Worm (Caenorhabditis elegans): Measurements from ENCODE around the gene K11D12.6.
A peak's percentile ranks its signal among the peaks of the same experiment; 100 is the strongest.

The K11D12.6 gene

ce11 chrV:5072082-5072481 lies 37.1 kb upstream of the K11D12.6 start, which contains the start of gene Y58A7A.2:
Gene Y58A7A.2 (minus strand): TSS chrV:5072182.
- no peak for TF ChIP-seq mdl-1 (tag; optimal IDR thresholded peaks at IDR 0.05)
- TF ChIP-seq ama-1 (optimal IDR thresholded peaks at IDR 0.05) = no peak
- TF ChIP-seq ztf-1 (GFP tag; conservative IDR thresholded peaks at IDR 0.05) = no peak
- TF ChIP-seq nhr-11 (tag; optimal IDR thresholded peaks at IDR 0.05) = no peak
- TF ChIP-seq nhr-237 (tag; optimal IDR thresholded peaks at IDR 0.05) = no peak
- TF ChIP-seq unc-39 (tag; optimal IDR thresholded peaks at IDR 0.05) = no peak
- TF ChIP-seq aly-2 (tag; optimal IDR thresholded peaks at IDR 0.05) = no peak
- TF ChIP-seq nhr-77 (tag; optimal IDR thresholded peaks at IDR 0.05) = no peak
- TF ChIP-seq ZK546.5 (tag; optimal IDR thresholded peaks at IDR 0.05) = no peak
- TF ChIP-seq sma-3 (GFP tag; optimal IDR thresholded peaks at IDR 0.05) = no peak
- no peak for TF ChIP-seq Y55F3AM.14 (GFP tag; optimal IDR thresholded peaks at IDR 0.05)
- no peak for TF ChIP-seq peb-1 (tag; optimal IDR thresholded peaks at IDR 0.05)
- no peak for TF ChIP-seq dmd-4 (tag; optimal IDR thresholded peaks at IDR 0.05)
- no peak for TF ChIP-seq elt-3 (tag; optimal IDR thresholded peaks at IDR 0.05)
- no peak for TF ChIP-seq nhr-6 (tag; optimal IDR thresholded peaks at IDR 0.05)
- no peak for TF ChIP-seq ceh-16 (tag; optimal IDR thresholded peaks at IDR 0.05)
- TF ChIP-seq sma-9 (GFP tag; optimal IDR thresholded peaks at IDR 0.05) = no peak
- no peak for TF ChIP-seq sma-9 (tag; optimal IDR thresholded peaks at IDR 0.05)

ce11 chrV:5069440-5069839 lies 34.5 kb upstream of the K11D12.6 start, which contains the start of gene Y58A7A.1:
Gene Y58A7A.1 (minus strand): TSS chrV:5069540.
- no peak for TF ChIP-seq nhr-21 (tag; optimal IDR thresholded peaks at IDR 0.05)
- no peak for TF ChIP-seq unc-55 (GFP tag; optimal IDR thresholded peaks at IDR 0.05)

ce11 chrV:5067390-5067789 lies 32.4 kb upstream of the K11D12.6 start:
- TF ChIP-seq fos-1 (tag; optimal IDR thresholded peaks at IDR 0.05) (peak; percentile 86), blmp-1 (tag; optimal IDR thresholded peaks at IDR 0.05; ENCODE audit: insufficient read depth) (no peak), crh-2 (tag; optimal IDR thresholded peaks at IDR 0.05) (peak; percentile 58)

- TF ChIP-seq ama-1 (optimal IDR thresholded peaks at IDR 0.05) (peak; percentile 68), dmd-4 (tag; optimal IDR thresholded peaks at IDR 0.05) (no peak), mbf-1 (tag; optimal IDR thresholded peaks at IDR 0.05) (no peak), unc-62 (GFP tag; optimal IDR thresholded peaks at IDR 0.05) (no peak), nhr-12 (tag; optimal IDR thresholded peaks at IDR 0.05) (no peak), crh-2 (tag; optimal IDR thresholded peaks at IDR 0.05) (peak; percentile 44), lsy-2 (tag; optimal IDR thresholded peaks at IDR 0.05) (peak; percentile 17 to 71), zag-1 (tag; optimal IDR thresholded peaks at IDR 0.05) (peak; percentile 40), lin-11 (tag; optimal IDR thresholded peaks at IDR 0.05) (peak; percentile 6), ztf-11 (tag; optimal IDR thresholded peaks at IDR 0.05) (no peak), nhr-21 (tag; optimal IDR thresholded peaks at IDR 0.05) (peak; percentile 46), peb-1 (tag; optimal IDR thresholded peaks at IDR 0.05) (no peak), nhr-237 (tag; optimal IDR thresholded peaks at IDR 0.05) (no peak), ZK546.5 (tag; optimal IDR thresholded peaks at IDR 0.05) (no peak), lin-13 (GFP tag; optimal IDR thresholded peaks at IDR 0.05) (peak; percentile 20), nhr-77 (tag; optimal IDR thresholded peaks at IDR 0.05) (no peak), ztf-1 (GFP tag; conservative IDR thresholded peaks at IDR 0.05) (no peak), fos-1 (tag; optimal IDR thresholded peaks at IDR 0.05) (peak; percentile 43), alr-1 (tag; optimal IDR thresholded peaks at IDR 0.05) (no peak), nhr-25 (tag; optimal IDR thresholded peaks at IDR 0.05) (peak; percentile 70), egl-27 (tag; optimal IDR thresholded peaks at IDR 0.05) (no peak), nhr-11 (tag; optimal IDR thresholded peaks at IDR 0.05) (no peak), sma-9 (GFP tag; optimal IDR thresholded peaks at IDR 0.05) (peak; percentile 60), sma-9 (tag; optimal IDR thresholded peaks at IDR 0.05) (no peak), ceh-82 (tag; optimal IDR thresholded peaks at IDR 0.05) (no peak), skn-1 (tag; optimal IDR thresholded peaks at IDR 0.05) (no peak), C34F6.9 (tag; optimal IDR thresholded peaks at IDR 0.05) (peak; percentile 82), mdl-1 (tag; optimal IDR thresholded peaks at IDR 0.05) (peak; percentile 4 to 62), nhr-129 (tag; optimal IDR thresholded peaks at IDR 0.05) (peak; percentile 86), F13H6.1 (tag; optimal IDR thresholded peaks at IDR 0.05) (peak; percentile 86), elt-3 (tag; optimal IDR thresholded peaks at IDR 0.05) (no peak), nhr-23 (tag; optimal IDR thresholded peaks at IDR 0.05) (no peak), snpc-4 (tag; optimal IDR thresholded peaks at IDR 0.05) (no peak), ceh-16 (tag; optimal IDR thresholded peaks at IDR 0.05) (no peak), nhr-10 (tag; optimal IDR thresholded peaks at IDR 0.05) (no peak), unc-39 (tag; optimal IDR thresholded peaks at IDR 0.05) (no peak), unc-55 (GFP tag; optimal IDR thresholded peaks at IDR 0.05) (peak; percentile 88), nhr-6 (tag; optimal IDR thresholded peaks at IDR 0.05) (peak; percentile 81), gmeb-1 (tag; optimal IDR thresholded peaks at IDR 0.05) (no peak), sma-3 (GFP tag; optimal IDR thresholded peaks at IDR 0.05) (no peak), elt-1 (tag; optimal IDR thresholded peaks at IDR 0.05) (no peak), mab-5 (tag; optimal IDR thresholded peaks at IDR 0.05) (no peak), Y55F3AM.14 (GFP tag; optimal IDR thresholded peaks at IDR 0.05) (peak; percentile 73), aly-2 (tag; optimal IDR thresholded peaks at IDR 0.05) (no peak)
Observed at ce11 chrV:5064761-5065421, 29.9 kb upstream of the K11D12.6 start, which contains the start of gene mlk-1. Gene mlk-1 (minus strand): TSS chrV:5064811.

Data from whole organism, L2 larva.